Worm (Caenorhabditis elegans): Measurements from ENCODE around the gene srw-72.
"Not testable (repeated sequence)": the region's sequence is repeated elsewhere in the genome, so short reads cannot be mapped to it uniquely, and the experiment has no call there.

Gene srw-72

DNA sequence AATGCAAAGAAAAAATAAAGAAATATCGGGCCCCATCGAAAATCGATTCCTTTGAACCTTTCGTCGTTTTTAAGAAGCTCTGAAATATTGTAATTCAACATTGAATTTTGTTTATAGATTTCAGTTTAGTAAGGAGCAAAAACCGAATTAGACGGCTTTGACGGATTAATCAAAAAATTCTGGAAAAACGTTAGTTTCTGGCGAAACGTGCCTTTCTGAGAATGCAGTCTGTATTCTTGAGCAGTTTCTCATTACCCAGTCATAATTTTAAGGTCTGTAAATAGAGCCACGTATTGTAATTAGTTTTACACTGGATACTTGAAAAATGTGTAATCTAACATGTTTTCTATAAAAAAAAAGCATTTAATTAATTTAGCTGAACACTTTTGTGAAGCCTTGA, 6.8 kb upstream of the srw-72 start, which contains the start of gene srz-48:
TSS of gene srz-48 (minus strand) at position 101 of the 400 bp plus-strand sequence.
- TF ChIP-seq ceh-31 (tag; optimal IDR thresholded peaks at IDR 0.05): no peak
- no peak for TF ChIP-seq ceh-2 (tag; optimal IDR thresholded peaks at IDR 0.05)
- no peak for TF ChIP-seq pqm-1 (tag; optimal IDR thresholded peaks at IDR 0.05)
- TF ChIP-seq fkh-10 (GFP tag; optimal IDR thresholded peaks at IDR 0.05): no peak
- no peak for TF ChIP-seq F13H6.1 (tag; optimal IDR thresholded peaks at IDR 0.05)
- no peak for TF ChIP-seq zip-5 (tag; optimal IDR thresholded peaks at IDR 0.05)
- no peak for TF ChIP-seq ceh-18 (tag; optimal IDR thresholded peaks at IDR 0.05)
- TF ChIP-seq hlh-30 (tag; optimal IDR thresholded peaks at IDR 0.05; ENCODE audit: insufficient read depth): no peak
- no peak for TF ChIP-seq ttx-3 (tag; optimal IDR thresholded peaks at IDR 0.05)
- TF ChIP-seq K02D7.2 (tag; optimal IDR thresholded peaks at IDR 0.05): no peak

DNA sequence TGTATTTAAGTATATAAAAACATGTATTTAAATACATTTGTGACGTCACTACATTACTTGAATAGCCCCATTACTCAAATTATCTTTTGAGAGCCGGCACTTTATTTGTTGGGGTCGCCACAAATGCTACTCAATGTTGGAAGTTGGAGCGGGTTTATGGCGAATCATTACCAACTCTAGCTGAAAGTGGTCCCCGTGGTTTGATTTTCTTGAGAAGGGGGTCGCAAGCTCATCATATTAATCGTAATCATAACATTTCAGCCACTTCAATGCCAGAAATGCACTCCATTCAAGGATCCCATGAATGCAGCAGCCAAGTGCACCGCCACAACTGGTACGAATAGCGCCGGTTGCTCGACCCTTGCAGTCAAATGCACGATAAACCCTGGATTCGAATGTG, 2.6 kb upstream of the srw-72 start, which contains the start of gene F20E11.7:
TSS of gene F20E11.7 (plus strand) at position 301 of the 400 bp plus-strand sequence.
- TF ChIP-seq elt-2 (tag; optimal IDR thresholded peaks at IDR 0.05); unc-3 (GFP tag; conservative IDR thresholded peaks at IDR 0.05); unc-3 (tag; optimal IDR thresholded peaks at IDR 0.05); ahr-1 (tag; optimal IDR thresholded peaks at IDR 0.05): not testable (repeated sequence)

DNA sequence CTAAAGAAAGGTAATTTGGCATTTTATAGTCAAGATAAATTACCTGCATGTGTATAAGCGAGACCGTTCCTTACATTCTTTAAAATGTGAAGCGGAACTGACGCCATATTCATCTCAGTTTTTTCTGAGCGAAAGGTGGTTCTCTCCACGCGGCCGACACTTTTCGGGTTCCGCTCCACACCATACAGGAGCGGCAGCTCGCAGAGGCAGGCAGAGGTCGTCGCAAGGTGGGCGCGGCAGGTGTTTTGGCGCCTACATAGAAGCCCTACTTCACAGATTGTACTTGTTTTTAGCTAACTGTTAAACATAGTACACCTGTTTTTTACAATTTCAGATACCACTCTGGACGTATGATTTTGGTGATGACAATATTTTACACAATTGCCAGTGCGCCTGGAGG, 1.0 kb downstream of the srw-72 start:
- TF ChIP-seq npax-4 (tag; optimal IDR thresholded peaks at IDR 0.05) (no peak), ref-2 (tag; optimal IDR thresholded peaks at IDR 0.05) (no peak), pat-9 (tag; optimal IDR thresholded peaks at IDR 0.05) (no peak), pqm-1 (tag; optimal IDR thresholded peaks at IDR 0.05) (no peak), ama-1 (optimal IDR thresholded peaks at IDR 0.05) (no peak), sox-4 (tag; optimal IDR thresholded peaks at IDR 0.05) (no peak), ceh-6 (GFP tag; optimal IDR thresholded peaks at IDR 0.05) (no peak), sdc-2 (tag; optimal IDR thresholded peaks at IDR 0.05) (no peak), fax-1 (tag; optimal IDR thresholded peaks at IDR 0.05) (no peak), ceh-34 (tag; optimal IDR thresholded peaks at IDR 0.05) (no peak), ceh-30 (tag; optimal IDR thresholded peaks at IDR 0.05) (no peak), pha-4 (tag; optimal IDR thresholded peaks at IDR 0.05) (no peak), tbx-7 (tag; optimal IDR thresholded peaks at IDR 0.05) (no peak)

DNA sequence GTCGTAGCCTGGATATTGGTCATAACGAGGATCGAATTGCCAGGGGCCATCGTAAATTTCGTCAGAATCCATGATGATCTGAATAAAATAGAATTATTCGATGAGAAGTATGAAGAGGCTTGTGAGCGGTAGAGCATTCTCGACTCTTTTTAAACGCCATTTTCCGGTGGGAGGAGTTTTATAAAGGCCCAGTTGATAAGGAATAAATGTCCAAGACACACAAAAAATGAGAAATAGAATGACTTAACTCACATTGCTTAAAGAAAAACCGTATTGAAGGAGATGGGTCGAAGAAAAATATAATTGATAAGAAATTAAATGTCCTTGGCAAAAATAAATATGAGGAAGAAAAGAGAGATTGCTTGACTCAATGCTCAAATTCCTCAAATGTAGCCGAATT, 2.3 kb downstream of the srw-72 start, which contains the start of gene F20E11.17:
TSS of gene F20E11.17 (minus strand) at position 101 of the 400 bp plus-strand sequence.
- TF ChIP-seq ama-1 (optimal IDR thresholded peaks at IDR 0.05): no peak
- TF ChIP-seq nhr-11 (tag; optimal IDR thresholded peaks at IDR 0.05): no peak
- TF ChIP-seq madf-2 (tag; optimal IDR thresholded peaks at IDR 0.05): no peak
- no peak for TF ChIP-seq ahr-1 (tag; optimal IDR thresholded peaks at IDR 0.05)
- no peak for TF ChIP-seq hlh-8 (tag; optimal IDR thresholded peaks at IDR 0.05)
- TF ChIP-seq ceh-14 (tag; optimal IDR thresholded peaks at IDR 0.05): no peak
- TF ChIP-seq ceh-24 (tag; optimal IDR thresholded peaks at IDR 0.05): no peak
- no peak for TF ChIP-seq nhr-232 (tag; optimal IDR thresholded peaks at IDR 0.05)
- no peak for TF ChIP-seq unc-42 (tag; optimal IDR thresholded peaks at IDR 0.05)
- TF ChIP-seq lim-6 (tag; optimal IDR thresholded peaks at IDR 0.05): no peak
- TF ChIP-seq npax-4 (tag; optimal IDR thresholded peaks at IDR 0.05): no peak
- TF ChIP-seq ceh-9 (tag; optimal IDR thresholded peaks at IDR 0.05): no peak
- no peak for TF ChIP-seq odd-2 (tag; optimal IDR thresholded peaks at IDR 0.05)
- no peak for TF ChIP-seq nfya-1 (tag; optimal IDR thresholded peaks at IDR 0.05)
- no peak for TF ChIP-seq ceh-30 (tag; optimal IDR thresholded peaks at IDR 0.05)
- TF ChIP-seq K09A11.1 (tag; optimal IDR thresholded peaks at IDR 0.05; ENCODE audit: insufficient read depth): no peak
- TF ChIP-seq pag-3 (tag; optimal IDR thresholded peaks at IDR 0.05; ENCODE audit: borderline replicate concordance): no peak
